Fruit fly (Drosophila melanogaster): ENCODE measurements around the gene CG42710.

CG42710 gene

DNA sequence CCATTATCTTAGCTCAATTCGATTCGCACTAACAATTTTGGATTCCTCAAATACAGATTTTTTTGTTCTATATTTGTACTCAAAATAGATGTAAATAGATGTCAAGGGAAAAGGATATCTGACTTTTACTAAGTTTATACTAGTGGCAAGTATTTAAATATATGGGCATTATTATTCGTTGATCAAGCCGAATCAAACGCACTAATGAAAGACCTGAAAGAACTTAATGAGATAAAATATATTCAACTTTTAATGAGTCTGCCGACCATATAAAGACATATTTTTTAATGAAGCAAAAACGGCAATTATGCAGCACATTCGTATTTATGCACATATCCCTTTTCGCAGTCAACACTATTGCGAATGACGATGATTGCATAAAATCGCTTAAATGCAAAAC lies at the start of gene CG42710:
Gene CG42710, minus strand, starts transcription at position 101 of the 400 bp plus-strand sequence.
- TF ChIP-seq D1 (tag; optimal IDR thresholded peaks at IDR 0.05) (no peak), rn (GFP tag; IDR thresholded peaks at IDR 0.05) (no peak), CG32121 (GFP tag; IDR thresholded peaks at IDR 0.05) (no peak), CG13204 (GFP tag; optimal IDR thresholded peaks at IDR 0.05) (no peak), CG4496 (GFP tag; IDR thresholded peaks at IDR 0.05) (no peak), EcR (GFP tag; optimal IDR thresholded peaks at IDR 0.05) (no peak), gl (tag; optimal IDR thresholded peaks at IDR 0.05) (no peak), CG15710 (tag; optimal IDR thresholded peaks at IDR 0.05) (no peak), Snoo (tag; optimal IDR thresholded peaks at IDR 0.05) (no peak), fd96Ca (GFP tag; IDR thresholded peaks at IDR 0.05) (no peak), CG34367 (tag; optimal IDR thresholded peaks at IDR 0.05) (no peak), CG14655 (GFP tag; optimal IDR thresholded peaks at IDR 0.05) (no peak), CG9948 (tag; optimal IDR thresholded peaks at IDR 0.05) (no peak), CG10348 (GFP tag; IDR thresholded peaks at IDR 0.05) (no peak), Pif1B (GFP tag; optimal IDR thresholded peaks at IDR 0.05) (no peak), CG8159 (tag; optimal IDR thresholded peaks at IDR 0.05) (no peak), CG8301 (tag; optimal IDR thresholded peaks at IDR 0.05) (no peak)

DNA sequence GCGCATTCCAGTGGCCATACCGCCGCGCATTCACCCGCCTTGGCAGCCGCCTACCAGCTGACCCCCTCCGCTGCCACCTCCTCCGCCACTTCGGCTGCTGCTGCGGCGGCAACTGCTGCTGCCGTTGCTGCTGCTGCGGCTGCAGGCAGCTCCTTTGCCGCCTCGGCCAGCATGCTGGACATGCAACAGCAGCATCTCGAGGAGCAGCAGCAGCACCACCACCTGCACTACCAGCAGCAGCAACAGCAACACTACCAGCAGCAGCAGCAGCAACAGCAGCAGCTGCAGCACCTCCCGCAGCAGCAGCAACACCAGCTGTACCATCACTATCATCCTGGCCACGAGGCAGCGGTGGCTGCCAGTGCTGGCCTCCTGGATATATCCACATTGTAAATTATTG lies 46.1 kb upstream of the CG42710 start:
- no peak for TF ChIP-seq Snoo (tag; optimal IDR thresholded peaks at IDR 0.05)
- TF ChIP-seq gl (tag; optimal IDR thresholded peaks at IDR 0.05) = no peak
- TF ChIP-seq D1 (tag; optimal IDR thresholded peaks at IDR 0.05) = no peak
- TF ChIP-seq Pif1A (GFP tag; optimal IDR thresholded peaks at IDR 0.05) = no peak
- no peak for TF ChIP-seq CG8159 (tag; optimal IDR thresholded peaks at IDR 0.05)

DNA sequence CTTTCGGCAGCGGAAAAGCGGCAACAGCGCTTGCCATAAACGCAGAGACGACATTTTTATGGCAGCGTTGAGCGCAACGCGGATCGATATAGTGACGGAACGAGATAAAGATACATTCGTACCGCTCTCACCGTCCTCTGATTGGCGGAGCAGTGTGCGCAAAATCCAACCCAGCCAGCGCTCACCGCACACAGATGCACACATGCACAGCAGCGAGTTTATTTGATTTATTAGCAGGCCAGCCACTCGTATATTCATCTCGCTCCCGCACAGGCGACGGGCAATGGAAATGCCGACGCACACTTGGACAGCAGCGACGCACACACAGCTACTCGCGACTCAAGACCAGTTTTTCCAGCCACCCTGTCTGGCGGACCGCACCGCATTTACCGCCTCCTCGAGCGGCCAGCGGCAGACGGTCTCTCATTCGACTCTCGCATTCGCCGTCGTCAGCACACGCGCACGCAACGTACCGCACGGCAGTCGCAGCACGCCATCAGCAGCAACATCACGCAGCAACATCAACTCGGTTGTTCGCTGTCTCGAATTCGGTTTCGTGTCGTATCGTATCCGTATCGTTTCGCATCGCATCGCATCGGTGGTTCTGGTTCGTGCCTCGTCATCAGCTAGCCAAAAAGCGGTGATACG lies 43.0 kb upstream of the CG42710 start, which contains the start of gene SoxN:
Gene SoxN, plus strand, starts transcription at position 424 of the 648 bp plus-strand sequence.
- TF ChIP-seq CG9948 (tag; optimal IDR thresholded peaks at IDR 0.05) = no peak
- no peak for TF ChIP-seq CG10348 (GFP tag; IDR thresholded peaks at IDR 0.05)
- TF ChIP-seq D1 (tag; optimal IDR thresholded peaks at IDR 0.05) = no peak
- no peak for TF ChIP-seq CG34367 (tag; optimal IDR thresholded peaks at IDR 0.05)
- no peak for TF ChIP-seq CG4496 (GFP tag; IDR thresholded peaks at IDR 0.05)
- TF ChIP-seq Pif1A (GFP tag; optimal IDR thresholded peaks at IDR 0.05) = peak; percentile 45
- TF ChIP-seq EcR (GFP tag; optimal IDR thresholded peaks at IDR 0.05) = peak; percentile 21
- TF ChIP-seq CG14655 (GFP tag; optimal IDR thresholded peaks at IDR 0.05) = no peak
- TF ChIP-seq rn (GFP tag; IDR thresholded peaks at IDR 0.05) = no peak
- TF ChIP-seq CG15710 (tag; optimal IDR thresholded peaks at IDR 0.05) = no peak
- TF ChIP-seq gl (tag; optimal IDR thresholded peaks at IDR 0.05) = no peak
- no peak for TF ChIP-seq CG17806 (tag; optimal IDR thresholded peaks at IDR 0.05)
- no peak for TF ChIP-seq CG8301 (tag; optimal IDR thresholded peaks at IDR 0.05)
- no peak for TF ChIP-seq CG8159 (tag; optimal IDR thresholded peaks at IDR 0.05)
- peak; percentile 93 for TF ChIP-seq CG13204 (GFP tag; optimal IDR thresholded peaks at IDR 0.05)
- TF ChIP-seq fd96Ca (GFP tag; IDR thresholded peaks at IDR 0.05) = peak; percentile 22; the same call in 1 of the 3 replicates
- peak; percentile 36; the same call in 1 of the 2 replicates for TF ChIP-seq Ets98B (GFP tag; IDR thresholded peaks at IDR 0.05)
- TF ChIP-seq Snoo (tag; optimal IDR thresholded peaks at IDR 0.05) = no peak
- no peak for TF ChIP-seq CG32121 (GFP tag; IDR thresholded peaks at IDR 0.05)
- no peak for TF ChIP-seq CG12605 (GFP tag; IDR thresholded peaks at IDR 0.05)
- no peak for TF ChIP-seq Pif1B (GFP tag; optimal IDR thresholded peaks at IDR 0.05)

DNA sequence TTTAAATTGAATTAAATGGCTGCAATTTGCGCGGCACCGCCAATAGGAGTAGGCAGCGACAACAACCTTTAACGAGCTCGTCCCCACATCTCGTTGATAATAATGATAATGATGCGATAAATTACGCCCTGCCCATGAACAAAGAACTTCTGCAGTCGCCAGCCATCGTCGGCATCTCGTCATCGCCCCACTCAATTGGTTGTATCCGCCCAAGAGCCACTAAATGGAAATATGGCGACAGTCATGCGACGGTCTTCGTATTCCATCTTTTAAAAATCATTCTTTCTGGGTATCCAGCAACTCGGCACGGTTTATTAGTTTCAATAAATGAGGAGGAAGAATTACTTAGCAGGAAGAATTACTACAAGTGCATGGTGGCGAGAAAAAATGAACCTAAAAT lies 38.2 kb upstream of the CG42710 start:
- no peak for TF ChIP-seq Snoo (tag; optimal IDR thresholded peaks at IDR 0.05)
- TF ChIP-seq Ets98B (GFP tag; IDR thresholded peaks at IDR 0.05) = no peak
- TF ChIP-seq CG15710 (tag; optimal IDR thresholded peaks at IDR 0.05) = no peak
- TF ChIP-seq rn (GFP tag; IDR thresholded peaks at IDR 0.05) = no peak
- TF ChIP-seq CG14655 (GFP tag; optimal IDR thresholded peaks at IDR 0.05) = no peak
- TF ChIP-seq Pif1B (GFP tag; optimal IDR thresholded peaks at IDR 0.05) = no peak
- TF ChIP-seq D1 (tag; optimal IDR thresholded peaks at IDR 0.05) = no peak
- TF ChIP-seq fd96Ca (GFP tag; IDR thresholded peaks at IDR 0.05) = no peak
- TF ChIP-seq gl (tag; optimal IDR thresholded peaks at IDR 0.05) = no peak
- TF ChIP-seq CG8301 (tag; optimal IDR thresholded peaks at IDR 0.05) = no peak
- TF ChIP-seq CG8159 (tag; optimal IDR thresholded peaks at IDR 0.05) = no peak
- TF ChIP-seq CG4496 (GFP tag; IDR thresholded peaks at IDR 0.05) = no peak
- no peak for TF ChIP-seq CG32121 (GFP tag; IDR thresholded peaks at IDR 0.05)
- no peak for TF ChIP-seq CG34367 (tag; optimal IDR thresholded peaks at IDR 0.05)
- no peak for TF ChIP-seq CG13204 (GFP tag; optimal IDR thresholded peaks at IDR 0.05)

- no peak for TF ChIP-seq CG9948 (tag; optimal IDR thresholded peaks at IDR 0.05)
- TF ChIP-seq Pif1B (GFP tag; optimal IDR thresholded peaks at IDR 0.05) = no peak
- no peak for TF ChIP-seq CG14655 (GFP tag; optimal IDR thresholded peaks at IDR 0.05)
- TF ChIP-seq CG32121 (GFP tag; IDR thresholded peaks at IDR 0.05) = no peak
- no peak for TF ChIP-seq D1 (tag; optimal IDR thresholded peaks at IDR 0.05)
- no peak for TF ChIP-seq CG15710 (tag; optimal IDR thresholded peaks at IDR 0.05)
- no peak for TF ChIP-seq CG4496 (GFP tag; IDR thresholded peaks at IDR 0.05)
- TF ChIP-seq fd96Ca (GFP tag; IDR thresholded peaks at IDR 0.05) = no peak
- no peak for TF ChIP-seq EcR (GFP tag; optimal IDR thresholded peaks at IDR 0.05)
- no peak for TF ChIP-seq CG8159 (tag; optimal IDR thresholded peaks at IDR 0.05)
Measured at dm6 chr2L:8817343-8817742, 35.0 kb upstream of the CG42710 start.

DNA sequence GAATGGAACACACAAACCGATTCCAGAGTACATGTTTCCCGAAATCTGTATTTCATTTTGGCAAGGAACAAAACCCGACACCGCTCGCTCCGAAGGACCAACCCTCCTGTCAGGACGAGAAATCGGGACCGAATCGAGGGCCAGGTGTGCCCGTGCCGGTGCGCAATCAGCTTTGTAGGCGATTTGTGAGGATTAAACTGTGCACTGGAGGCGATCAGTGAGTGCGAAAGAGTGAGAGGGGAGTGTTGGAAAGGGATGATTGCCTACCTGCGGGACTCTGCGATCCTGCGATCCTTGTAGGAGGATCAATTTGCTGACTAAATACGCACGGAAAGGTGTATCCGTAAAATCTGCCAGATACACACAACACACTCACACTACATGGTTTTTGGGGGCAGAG lies 27.5 kb upstream of the CG42710 start:
- TF ChIP-seq fd96Ca (GFP tag; IDR thresholded peaks at IDR 0.05) (no peak), CG34367 (tag; optimal IDR thresholded peaks at IDR 0.05) (no peak), Pif1B (GFP tag; optimal IDR thresholded peaks at IDR 0.05) (no peak), Pif1A (GFP tag; optimal IDR thresholded peaks at IDR 0.05) (no peak), CG15710 (tag; optimal IDR thresholded peaks at IDR 0.05) (no peak), Snoo (tag; optimal IDR thresholded peaks at IDR 0.05) (no peak), rn (GFP tag; IDR thresholded peaks at IDR 0.05) (no peak)
